Worm (Caenorhabditis elegans) whole organism, mixed stage, embryonic: ENCODE measurements around the gene frpr-11.

Source experiments
- blmp-1 ChIP-seq: fragments of 150-350 bp; optimal IDR thresholded peaks from 2 replicates; lab custom pipeline; 2014; ENCODE audit warnings: missing biosample characterization, missing genetic modification characterization
- ceh-39 ChIP-seq: fragments of 150-350 bp; optimal IDR thresholded peaks from 2 replicates; lab custom pipeline; 2014; ENCODE audit warnings: missing biosample characterization, missing genetic modification characterization
- cnd-1 ChIP-seq: fragments of 200-800 bp; sonication (Bioruptor generic); optimal IDR thresholded peaks from 2 replicates; lab custom pipeline; 2018; ENCODE audit warnings: mild to moderate bottlenecking, missing genetic modification characterization, missing compliant biosample characterization
- elt-3 ChIP-seq: fragments of 150-350 bp; optimal IDR thresholded peaks from 2 replicates; lab custom pipeline; 2014; ENCODE audit warnings: missing biosample characterization, missing genetic modification characterization
- hlh-1 ChIP-seq: fragments of 150-350 bp; optimal IDR thresholded peaks from 2 replicates; lab custom pipeline; 2014; ENCODE audit warnings: missing biosample characterization, missing genetic modification reagents, missing genetic modification characterization
- lsy-2 ChIP-seq: fragments of 150-350 bp; optimal IDR thresholded peaks from 2 replicates; lab custom pipeline; 2014; ENCODE audit warnings: missing biosample characterization, missing genetic modification characterization
- mls-2 ChIP-seq: sonication (generic microtip); optimal IDR thresholded peaks from 2 replicates; lab custom pipeline; 2016; ENCODE audit warnings: mild to moderate bottlenecking, missing genetic modification characterization, moderate library complexity, missing compliant biosample characterization
- nhr-237 ChIP-seq: fragments of 150-350 bp; optimal IDR thresholded peaks from 2 replicates; lab custom pipeline; 2014; ENCODE audit warnings: missing biosample characterization, missing genetic modification characterization
- nhr-28 ChIP-seq: fragments of 150-350 bp; optimal IDR thresholded peaks from 2 replicates; lab custom pipeline; 2014; ENCODE audit warnings: missing biosample characterization, missing genetic modification characterization
- pha-4 ChIP-seq: fragments of 150-350 bp; optimal IDR thresholded peaks from 2 replicates; lab custom pipeline; 2018; ENCODE audit warnings: missing biosample characterization, missing genetic modification reagents, missing genetic modification characterization
- unc-39 ChIP-seq: fragments of 150-350 bp; optimal IDR thresholded peaks from 2 replicates; lab custom pipeline; 2014; ENCODE audit warnings: missing biosample characterization, missing genetic modification characterization
- unc-62 ChIP-seq: fragments of 150-350 bp; optimal IDR thresholded peaks from 2 replicates; lab custom pipeline; 2014; ENCODE audit warnings: missing biosample characterization, missing genetic modification reagents, missing genetic modification characterization
- zip-8 ChIP-seq: fragments of 150-350 bp; optimal IDR thresholded peaks from 2 replicates; lab custom pipeline; 2014; ENCODE audit warnings: missing biosample characterization, missing genetic modification characterization
- ztf-11 ChIP-seq: fragments of 150-350 bp; optimal IDR thresholded peaks from 2 replicates; lab custom pipeline; 2014; ENCODE audit warnings: missing biosample characterization, missing genetic modification characterization

DNA sequence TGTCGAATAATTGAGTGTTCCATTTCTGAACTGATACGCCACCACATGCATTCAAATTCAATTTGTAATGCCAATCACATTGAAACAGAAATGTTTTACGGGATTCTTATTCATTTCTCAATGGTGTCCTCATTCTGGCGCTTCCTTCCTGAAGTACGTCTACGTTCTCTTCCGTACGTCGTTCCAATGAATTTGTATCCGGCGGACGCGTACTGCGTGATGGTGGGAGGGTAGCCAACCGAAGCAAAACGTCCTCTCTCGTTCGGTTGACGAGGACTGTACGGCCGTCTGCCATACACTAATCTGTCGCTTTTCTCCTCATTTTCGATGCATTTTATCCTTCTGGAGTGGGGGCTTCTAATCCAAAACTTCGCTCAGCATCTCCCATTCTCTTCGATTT, 42.9 kb downstream of the frpr-11 start:
- TF ChIP-seq elt-3 (tag; lab: Kevin White, UChicago) (no peak), unc-62 (GFP tag; lab: Kevin White, UChicago) (no peak), nhr-237 (no peak), blmp-1 (tag; lab: Kevin White, UChicago) (no peak), mls-2 (no peak), cnd-1 (tag; lab: Kevin White, UChicago) (no peak), ztf-11 (tag; lab: Kevin White, UChicago) (no peak), nhr-28 (tag; lab: Kevin White, UChicago) (no peak), pha-4 (no peak), unc-39 (tag; lab: Kevin White, UChicago) (no peak), ceh-39 (tag; lab: Kevin White, UChicago) (no peak), zip-8 (tag; lab: Kevin White, UChicago) (no peak), hlh-1 (no peak), lsy-2 (no peak)
